Fruit fly (Drosophila melanogaster): ENCODE measurements around the gene CG10068.
A peak's percentile ranks its signal among the peaks of the same experiment; 100 is the strongest.

Gene CG10068

dm6 chr3R:7102853-7103833 lies 24.7 kb downstream of the CG10068 start (continued):
- TF ChIP-seq CG11762 (GFP tag; optimal IDR thresholded peaks at IDR 0.05; ENCODE audit: insufficient read depth) (no peak), CG3919 (GFP tag; optimal IDR thresholded peaks at IDR 0.05) (peak; percentile 16), CG6792 (GFP tag; optimal IDR thresholded peaks at IDR 0.05) (no peak), Ets96B (tag; optimal IDR thresholded peaks at IDR 0.05) (peak; percentile 23), fd85E (GFP tag; optimal IDR thresholded peaks at IDR 0.05) (no peak), acj6 (GFP tag; optimal IDR thresholded peaks at IDR 0.05) (no peak), cyc (GFP tag; optimal IDR thresholded peaks at IDR 0.05) (no peak), CG1621 (tag; optimal IDR thresholded peaks at IDR 0.05) (peak; percentile 24), Eip93F (GFP tag; optimal IDR thresholded peaks at IDR 0.05) (peak; percentile 78), Sox14 (GFP tag; optimal IDR thresholded peaks at IDR 0.05) (no peak), ss (GFP tag; optimal IDR thresholded peaks at IDR 0.05) (peak; percentile 40 to 57), CG8119 (GFP tag; IDR thresholded peaks at IDR 0.05) (peak; percentile 41; the same call in 2 of the 3 replicates), Eip78C (GFP tag) (peak; percentile 75)

- TF ChIP-seq Gug (GFP tag; IDR thresholded peaks at IDR 0.05), result no peak
- no peak for TF ChIP-seq Eip75B (GFP tag; optimal IDR thresholded peaks at IDR 0.05)
- no peak for TF ChIP-seq pdm3 (GFP tag; optimal IDR thresholded peaks at IDR 0.05)
- TF ChIP-seq salr (GFP tag; optimal IDR thresholded peaks at IDR 0.05), result no peak
- TF ChIP-seq CG6276 (GFP tag; optimal IDR thresholded peaks at IDR 0.05), result no peak
- no peak for TF ChIP-seq CG16779 (tag; optimal IDR thresholded peaks at IDR 0.05)
- no peak for TF ChIP-seq net (GFP tag; optimal IDR thresholded peaks at IDR 0.05)
- no peak for TF ChIP-seq CG8632 (GFP tag; optimal IDR thresholded peaks at IDR 0.05)
- TF ChIP-seq dac (GFP tag; optimal IDR thresholded peaks at IDR 0.05), result no peak
- no peak for TF ChIP-seq ss (GFP tag; optimal IDR thresholded peaks at IDR 0.05)
- no peak for TF ChIP-seq Met (GFP tag; optimal IDR thresholded peaks at IDR 0.05)
- no peak for TF ChIP-seq topi (GFP tag; optimal IDR thresholded peaks at IDR 0.05)
- no peak for TF ChIP-seq CG6163 (GFP tag; IDR thresholded peaks at IDR 0.05)
- no peak for TF ChIP-seq fd85E (GFP tag; optimal IDR thresholded peaks at IDR 0.05)
- TF ChIP-seq Smox (GFP tag; optimal IDR thresholded peaks at IDR 0.05), result no peak
- TF ChIP-seq Hr4 (GFP tag; optimal IDR thresholded peaks at IDR 0.05), result no peak
- TF ChIP-seq lz (GFP tag; optimal IDR thresholded peaks at IDR 0.05), result no peak
- no peak for TF ChIP-seq CG11762 (GFP tag; optimal IDR thresholded peaks at IDR 0.05; ENCODE audit: insufficient read depth)
These were observed 33.5 kb downstream of the CG10068 start for dm6 chr3R:7094368-7094767.

- TF ChIP-seq CG10631 (GFP tag; optimal IDR thresholded peaks at IDR 0.05) (no peak), salr (GFP tag; optimal IDR thresholded peaks at IDR 0.05) (no peak), Hr39 (GFP tag; optimal IDR thresholded peaks at IDR 0.05) (no peak), fkh (GFP tag; optimal IDR thresholded peaks at IDR 0.05) (no peak), Hr4 (GFP tag; optimal IDR thresholded peaks at IDR 0.05) (no peak), CG3032 (tag; optimal IDR thresholded peaks at IDR 0.05) (peak; percentile 42), dsx (GFP tag; optimal IDR thresholded peaks at IDR 0.05; ENCODE audit: poor library complexity, severe bottlenecking) (no peak), lz (GFP tag; optimal IDR thresholded peaks at IDR 0.05) (peak; percentile 8), CG10669 (GFP tag; optimal IDR thresholded peaks at IDR 0.05) (no peak), CG8632 (GFP tag; optimal IDR thresholded peaks at IDR 0.05) (peak; percentile 2), svp (GFP tag) (no peak), Ets21C (GFP tag; optimal IDR thresholded peaks at IDR 0.05) (no peak), CG6792 (GFP tag; optimal IDR thresholded peaks at IDR 0.05) (peak; percentile 7), Ets96B (tag; optimal IDR thresholded peaks at IDR 0.05) (no peak), CG1621 (tag; optimal IDR thresholded peaks at IDR 0.05) (no peak), CG6163 (GFP tag; IDR thresholded peaks at IDR 0.05) (no peak), net (GFP tag; optimal IDR thresholded peaks at IDR 0.05) (no peak), Eip75B (GFP tag; optimal IDR thresholded peaks at IDR 0.05) (no peak), CG6854 (GFP tag; optimal IDR thresholded peaks at IDR 0.05) (no peak), CG15336 (GFP tag; IDR thresholded peaks at IDR 0.05) (peak; percentile 14; the same call in 1 of the 2 replicates), Eip78C (GFP tag) (peak; percentile 81), CG31627 (GFP tag; optimal IDR thresholded peaks at IDR 0.05) (peak; percentile 59), eg (GFP tag; IDR thresholded peaks at IDR 0.05) (no peak; the same call in 2 of the 3 replicates), OdsH (GFP tag; optimal IDR thresholded peaks at IDR 0.05) (no peak), cyc (GFP tag; optimal IDR thresholded peaks at IDR 0.05) (no peak), Sox15 (GFP tag; optimal IDR thresholded peaks at IDR 0.05) (no peak), pdm3 (GFP tag; optimal IDR thresholded peaks at IDR 0.05) (no peak), Eip93F (GFP tag; optimal IDR thresholded peaks at IDR 0.05) (no peak), CG16779 (tag; optimal IDR thresholded peaks at IDR 0.05) (no peak), CG11762 (GFP tag; optimal IDR thresholded peaks at IDR 0.05; ENCODE audit: insufficient read depth) (no peak), CG11902 (GFP tag; optimal IDR thresholded peaks at IDR 0.05) (no peak), dac (GFP tag; optimal IDR thresholded peaks at IDR 0.05) (no peak), acj6 (GFP tag; optimal IDR thresholded peaks at IDR 0.05) (no peak), topi (GFP tag; optimal IDR thresholded peaks at IDR 0.05) (no peak), CG6276 (GFP tag; optimal IDR thresholded peaks at IDR 0.05) (no peak), Gug (GFP tag; IDR thresholded peaks at IDR 0.05) (no peak)
These were observed 34.2 kb downstream of the CG10068 start for dm6 chr3R:7093592-7093991.
